Worm (Caenorhabditis elegans) whole organism, young adult: ENCODE data around the gene gmap-2.

ENCODE experiments used
- B0035.1 ChIP-seq: sonication (generic microtip); optimal IDR thresholded peaks from 2 replicates; lab custom pipeline; 2016; ENCODE audit warnings: missing genetic modification characterization, mild to moderate bottlenecking, missing compliant biosample characterization, missing genotype, missing genetic modification reagents
- B0336.3 ChIP-seq: fragments of 200-800 bp; sonication (Bioruptor generic); IDR thresholded peaks from 2 replicates; pipeline ENCODE4 v1.3.6; 2022; ENCODE audit warnings: missing genetic modification characterization, missing compliant biosample characterization
- C17E4.6 ChIP-seq: fragments of 200-800 bp; sonication (Bioruptor generic); IDR thresholded peaks from 2 replicates; pipeline ENCODE4 v1.3.6; 2022; ENCODE audit warnings: missing genetic modification reagents, missing genetic modification characterization, missing compliant biosample characterization
- F22D6.2 ChIP-seq: sonication (generic microtip); optimal IDR thresholded peaks from 2 replicates; lab custom pipeline; 2016; ENCODE audit warnings: mild to moderate bottlenecking, missing genetic modification characterization, missing compliant biosample characterization
- F23B12.7 ChIP-seq: sonication (generic microtip); optimal IDR thresholded peaks from 2 replicates; lab custom pipeline; 2017; ENCODE audit warnings: missing genetic modification characterization, mild to moderate bottlenecking, missing compliant biosample characterization, antibody characterized with exemption, moderate library complexity; ENCODE audit not compliant: insufficient read depth
- F52B5.7 ChIP-seq: sonication (generic microtip); optimal IDR thresholded peaks from 2 replicates; lab custom pipeline; 2016; ENCODE audit warnings: mild to moderate bottlenecking, missing genetic modification characterization, missing compliant biosample characterization
- F55B11.4 ChIP-seq: sonication (generic microtip); optimal IDR thresholded peaks from 2 replicates; lab custom pipeline; 2016; ENCODE audit warnings: missing compliant biosample characterization, missing genetic modification characterization, borderline replicate concordance; ENCODE audit not compliant: insufficient read depth
- F57C9.4 ChIP-seq: sonication (generic microtip); optimal IDR thresholded peaks from 2 replicates; lab custom pipeline; 2017; ENCODE audit warnings: mild to moderate bottlenecking, missing genetic modification characterization, missing compliant biosample characterization
- K11D2.4 ChIP-seq: fragments of 200-800 bp; sonication (Bioruptor generic); IDR thresholded peaks from 2 replicates; pipeline ENCODE4 v1.3.6; 2022; ENCODE audit warnings: missing genetic modification reagents, missing genetic modification characterization, missing compliant biosample characterization
- Y95B8A.8 ChIP-seq: fragments of 200-800 bp; sonication (Bioruptor generic); IDR thresholded peaks from 2 replicates; pipeline ENCODE4 v1.3.6; 2022; ENCODE audit warnings: missing genetic modification reagents, missing genetic modification characterization, missing compliant biosample characterization
- atf-7 ChIP-seq: sonication (generic microtip); optimal IDR thresholded peaks from 2 replicates; lab custom pipeline; 2017; ENCODE audit warnings: mild to moderate bottlenecking, missing genetic modification characterization, missing compliant biosample characterization
- attf-3 ChIP-seq: fragments of 200-800 bp; sonication (Bioruptor generic); conservative IDR thresholded peaks from 2 replicates; pipeline ENCODE4 v1.3.6; 2022; ENCODE audit warnings: missing genetic modification reagents, missing genetic modification characterization, missing compliant biosample characterization
- attf-6 ChIP-seq: fragments of 200-800 bp; sonication (Bioruptor generic); IDR thresholded peaks from 2 replicates; pipeline ENCODE4 v1.3.6; 2022; ENCODE audit warnings: missing genetic modification reagents, missing genetic modification characterization, missing compliant biosample characterization
- bed-1 ChIP-seq: fragments of 200-800 bp; sonication (Bioruptor generic); IDR thresholded peaks from 2 replicates; pipeline ENCODE4 v1.3.6; 2022; ENCODE audit warnings: missing genetic modification reagents, missing genetic modification characterization, missing compliant biosample characterization
- cebp-1 ChIP-seq, 2 experiments: fragments of 200-800 bp in 1 of 2; sonication (Bioruptor generic) in 1 of 2; sonication (generic microtip) in 1 of 2; IDR thresholded peaks in 1 of 2; optimal IDR thresholded peaks in 1 of 2; 2 replicates each; pipeline versions ENCODE4 v1.3.6 to Lab custom; 2017 to 2022; ENCODE audit warnings: missing compliant biosample characterization in 2 of 2, missing genetic modification characterization in 2 of 2, mild to moderate bottlenecking in 1 of 2, missing genetic modification reagents in 1 of 2, moderate library complexity in 1 of 2
- ceh-100 ChIP-seq: fragments of 200-800 bp; sonication (Bioruptor generic); IDR thresholded peaks from 2 replicates; pipeline ENCODE4 v1.3.6; 2022; ENCODE audit warnings: missing genetic modification reagents, missing genetic modification characterization, missing compliant biosample characterization
- ceh-79 ChIP-seq: sonication (generic microtip); optimal IDR thresholded peaks from 2 replicates; lab custom pipeline; 2017; ENCODE audit warnings: mild to moderate bottlenecking, missing genetic modification characterization, missing compliant biosample characterization
- dox-1 ChIP-seq: fragments of 200-800 bp; sonication (Bioruptor generic); IDR thresholded peaks from 2 replicates; pipeline ENCODE4 v1.3.6; 2022; ENCODE audit warnings: missing genetic modification reagents, missing genetic modification characterization, missing compliant biosample characterization
- efl-1 ChIP-seq: fragments of 150-350 bp; optimal IDR thresholded peaks from 2 replicates; lab custom pipeline; 2014; ENCODE audit warnings: missing biosample characterization, missing genetic modification reagents, missing genetic modification characterization
- egl-18 ChIP-seq: fragments of 200-800 bp; sonication (Bioruptor generic); IDR thresholded peaks from 2 replicates; pipeline ENCODE4 v1.3.6; 2022; ENCODE audit warnings: missing genetic modification reagents, missing genetic modification characterization, missing compliant biosample characterization
- egl-44 ChIP-seq: fragments of 200-800 bp; sonication (Bioruptor generic); IDR thresholded peaks from 2 replicates; pipeline ENCODE4 v1.3.6; 2022; ENCODE audit warnings: missing genetic modification reagents, missing genetic modification characterization, missing compliant biosample characterization
- ekl-4 ChIP-seq: fragments of 200-800 bp; sonication (Bioruptor generic); IDR thresholded peaks from 2 replicates; pipeline ENCODE4 v1.3.6; 2022; ENCODE audit warnings: missing genetic modification reagents, missing genetic modification characterization, missing compliant biosample characterization
- hmg-1.2 ChIP-seq: fragments of 200-800 bp; sonication (Bioruptor generic); IDR thresholded peaks from 2 replicates; pipeline ENCODE4 v1.3.6; 2022; ENCODE audit warnings: missing genetic modification reagents, missing genetic modification characterization, missing compliant biosample characterization
- lag-1 ChIP-seq: fragments of 200-800 bp; sonication (Bioruptor generic); IDR thresholded peaks from 2 replicates; pipeline ENCODE4 v1.3.6; 2022; ENCODE audit warnings: missing genetic modification reagents, missing genetic modification characterization, missing compliant biosample characterization
- lin-40 ChIP-seq: sonication (generic microtip); optimal IDR thresholded peaks from 2 replicates; lab custom pipeline; 2016; ENCODE audit warnings: missing genetic modification characterization, mild to moderate bottlenecking, missing compliant biosample characterization, missing genotype, missing genetic modification reagents
- lir-1 ChIP-seq: fragments of 200-800 bp; sonication (Bioruptor generic); conservative IDR thresholded peaks from 2 replicates; pipeline ENCODE4 v1.3.6; 2022; ENCODE audit warnings: missing genetic modification reagents, missing genetic modification characterization, missing compliant biosample characterization
- madf-6 ChIP-seq: fragments of 200-800 bp; sonication (Bioruptor generic); IDR thresholded peaks from 2 replicates; pipeline ENCODE4 v1.3.6; 2022; ENCODE audit warnings: missing genetic modification reagents, missing genetic modification characterization, missing compliant biosample characterization
- madf-8 ChIP-seq: fragments of 200-800 bp; sonication (Bioruptor generic); conservative IDR thresholded peaks from 2 replicates; pipeline ENCODE4 v1.3.6; 2022; ENCODE audit warnings: missing genetic modification reagents, missing genetic modification characterization, missing compliant biosample characterization
- mcd-1 ChIP-seq: fragments of 200-800 bp; sonication (Bioruptor generic); IDR thresholded peaks from 2 replicates; pipeline ENCODE4 v1.3.6; 2022; ENCODE audit warnings: missing genetic modification reagents, missing genetic modification characterization, missing compliant biosample characterization
- mes-4 ChIP-seq: sonication (generic microtip); optimal IDR thresholded peaks from 2 replicates; lab custom pipeline; 2016; ENCODE audit warnings: missing genotype, missing genetic modification characterization, missing compliant biosample characterization
- nfyb-1 ChIP-seq: fragments of 200-800 bp; sonication (Bioruptor generic); IDR thresholded peaks from 2 replicates; pipeline ENCODE4 v1.3.6; 2022; ENCODE audit warnings: missing genetic modification reagents, missing genetic modification characterization, missing compliant biosample characterization
- pbrm-1 ChIP-seq: fragments of 200-800 bp; sonication (Bioruptor generic); IDR thresholded peaks from 2 replicates; pipeline ENCODE4 v1.3.6; 2022; ENCODE audit warnings: missing genetic modification reagents, missing genetic modification characterization, missing compliant biosample characterization
- pha-4 ChIP-seq: fragments of 150-350 bp; sonication (generic microtip); optimal IDR thresholded peaks from 2 replicates; lab custom pipeline; 2014; ENCODE audit warnings: missing biosample characterization, missing genetic modification reagents, missing genetic modification characterization
- rcor-1 ChIP-seq: fragments of 200-800 bp; sonication (Bioruptor generic); IDR thresholded peaks from 2 replicates; pipeline ENCODE4 v1.3.6; 2022; ENCODE audit warnings: missing genetic modification reagents, missing genetic modification characterization, missing compliant biosample characterization
- rec-8 ChIP-seq, 2 experiments: sonication (generic microtip); optimal IDR thresholded peaks; 2 replicates each; lab custom pipeline; 2016; ENCODE audit warnings: mild to moderate bottlenecking in 2 of 2, missing genetic modification characterization in 2 of 2, missing genetic modification reagents in 2 of 2, missing genotype in 2 of 2, missing biosample characterization in 1 of 2, missing compliant biosample characterization in 1 of 2, moderate library complexity in 1 of 2
- rpc-1 ChIP-seq, 2 experiments: fragments of 150-350 bp in 1 of 2; sonication (generic microtip) in 1 of 2; optimal IDR thresholded peaks; 2 replicates each; lab custom pipeline; 2014 to 2018; ENCODE audit warnings: missing biosample characterization in 1 of 2, missing genetic modification characterization in 1 of 2, missing genetic modification reagents in 1 of 2, missing genotype in 1 of 2
- sdz-38 ChIP-seq: sonication (generic microtip); optimal IDR thresholded peaks from 2 replicates; lab custom pipeline; 2016; ENCODE audit warnings: missing genotype, missing genetic modification characterization, missing compliant biosample characterization
- sea-2 ChIP-seq: fragments of 200-800 bp; sonication (Bioruptor generic); IDR thresholded peaks from 2 replicates; pipeline ENCODE4 v1.3.6; 2022; ENCODE audit warnings: missing genetic modification characterization, missing compliant biosample characterization
- snpc-1.1 ChIP-seq: sonication (generic microtip); optimal IDR thresholded peaks from 2 replicates; lab custom pipeline; 2017; ENCODE audit warnings: missing genetic modification characterization, mild to moderate bottlenecking, missing compliant biosample characterization, antibody characterized with exemption, moderate library complexity, missing genotype, missing genetic modification reagents; ENCODE audit not compliant: insufficient read depth
- snpc-1.3 ChIP-seq: sonication (generic microtip); optimal IDR thresholded peaks from 2 replicates; lab custom pipeline; 2017; ENCODE audit warnings: missing genetic modification characterization, mild to moderate bottlenecking, missing compliant biosample characterization, antibody characterized with exemption, moderate library complexity, missing genotype, missing genetic modification reagents; ENCODE audit not compliant: insufficient read depth
- tbp1 ChIP-seq: fragments of 200-800 bp; sonication (Bioruptor generic); optimal IDR thresholded peaks from 2 replicates; lab custom pipeline; 2018; ENCODE audit warnings: mild to moderate bottlenecking, missing genetic modification characterization, missing compliant biosample characterization
- xnd-1 ChIP-seq: sonication (generic microtip); optimal IDR thresholded peaks from 2 replicates; lab custom pipeline; 2016; ENCODE audit warnings: missing genotype, missing genetic modification reagents, missing genetic modification characterization, missing compliant biosample characterization
- ztf-22 ChIP-seq: fragments of 200-800 bp; sonication (Bioruptor generic); optimal IDR thresholded peaks from 2 replicates; lab custom pipeline; 2018; ENCODE audit warnings: mild to moderate bottlenecking, missing genetic modification characterization, moderate library complexity, missing compliant biosample characterization
- ztf-28 ChIP-seq: fragments of 200-800 bp; sonication (Bioruptor generic); IDR thresholded peaks from 2 replicates; pipeline ENCODE4 v1.3.6; 2022; ENCODE audit warnings: missing genetic modification reagents, missing genetic modification characterization, missing compliant biosample characterization

The gmap-2 gene

DNA sequence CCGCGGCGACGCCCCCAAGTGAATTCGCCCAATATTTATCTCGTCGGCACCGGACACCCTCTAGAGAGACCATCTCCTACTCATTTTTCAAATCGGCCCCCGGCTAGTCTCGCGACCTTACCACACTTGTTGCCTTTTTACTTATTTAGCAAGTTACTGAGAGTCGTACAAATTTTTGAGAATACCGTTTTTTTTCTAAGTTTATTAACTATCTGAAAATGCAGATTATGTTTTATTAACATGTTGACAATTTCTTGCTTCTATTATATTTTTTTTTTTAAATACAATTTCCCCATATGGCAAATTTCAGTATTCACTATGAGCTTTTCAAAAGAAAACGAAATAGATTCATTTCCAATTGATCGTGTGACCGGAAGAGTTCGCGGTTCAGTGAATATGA, 33.7 kb upstream of the gmap-2 start, which contains the start of the genes F11C1.4 and F11C1.10:
Gene F11C1.4 (plus strand): TSS at position 301 of the 400 bp plus-strand sequence.
Gene F11C1.10 (plus strand): TSS at position 309 of the 400 bp plus-strand sequence.
- TF ChIP-seq nfyb-1 (GFP tag; lab: Robert Waterston, UW) (no peak), F22D6.2 (tag; lab: Kevin White, UChicago) (no peak), C17E4.6 (no peak), attf-6 (GFP tag; lab: Robert Waterston, UW) (no peak), F55B11.4 (tag; lab: Kevin White, UChicago) (no peak), mes-4 (no peak), egl-44 (GFP tag; lab: Robert Waterston, UW) (no peak), madf-8 (GFP tag; lab: Robert Waterston, UW) (no peak), K11D2.4 (GFP tag; lab: Robert Waterston, UW) (no peak), sea-2 (GFP tag; lab: Robert Waterston, UW) (no peak), atf-7 (tag; lab: Kevin White, UChicago) (no peak), snpc-1.3 (no peak), rpc-1 (optimal IDR thresholded peaks at IDR 0.05; lab: Kevin White, UChicago) (no peak), rpc-1 (tag; optimal IDR thresholded peaks at IDR 0.05; lab: Kevin White, UChicago) (no peak), snpc-1.1 (tag; lab: Kevin White, UChicago) (no peak)

- no peak for TF ChIP-seq sdz-38 (tag; lab: Kevin White, UChicago)
- 0 out of 2 replicates have a peak, but pooled peaks have one; percentile 28 for TF ChIP-seq B0336.3 (GFP tag; lab: Robert Waterston, UW)
- TF ChIP-seq efl-1 = peak; percentile 62
- no peak for TF ChIP-seq ceh-100
- no peak for TF ChIP-seq xnd-1 (tag; lab: Kevin White, UChicago)
- TF ChIP-seq B0035.1 = no peak
- no peak for TF ChIP-seq pha-4 (tag; lab: Kevin White, UChicago)
- TF ChIP-seq K11D2.4 (GFP tag; lab: Robert Waterston, UW) = 0 out of 2 replicates have a peak, but pooled peaks have one; percentile 27
- no peak for TF ChIP-seq rec-8 (tag; optimal IDR thresholded peaks at IDR 0.05; lab: Kevin White, UChicago)
- peak; percentile 97 for TF ChIP-seq mcd-1 (GFP tag; lab: Robert Waterston, UW)
- TF ChIP-seq lin-40 (tag; lab: Kevin White, UChicago) = peak; percentile 67
- 0 out of 2 replicates have a peak, but pooled peaks have one; percentile 32 for TF ChIP-seq pbrm-1
- TF ChIP-seq ztf-22 = no peak
- TF ChIP-seq ztf-28 = no peak
- TF ChIP-seq bed-1 (GFP tag; lab: Robert Waterston, UW) = no peak
- TF ChIP-seq tbp1 (GFP tag; lab: Kevin White, UChicago) = peak; percentile 9
- TF ChIP-seq F52B5.7 (tag; lab: Kevin White, UChicago) = no peak
- TF ChIP-seq ceh-79 = no peak
- TF ChIP-seq lir-1 = no peak
- TF ChIP-seq egl-18 (GFP tag; lab: Robert Waterston, UW) = no peak
- peak; percentile 92 for TF ChIP-seq hmg-1.2 (GFP tag; lab: Robert Waterston, UW)
- TF ChIP-seq F23B12.7 (tag; lab: Kevin White, UChicago) = peak; percentile 15
- TF ChIP-seq cebp-1 (GFP tag; IDR thresholded peaks at IDR 0.05; lab: Robert Waterston, UW) = peak; percentile 36; the same call in 1 of the 2 replicates
- peak; percentile 92 for TF ChIP-seq cebp-1 (tag; optimal IDR thresholded peaks at IDR 0.05; lab: Kevin White, UChicago)
- TF ChIP-seq ekl-4 (GFP tag; lab: Robert Waterston, UW) = no peak
- peak; percentile 30; the same call in 1 of the 2 replicates for TF ChIP-seq madf-6 (GFP tag; lab: Robert Waterston, UW)
- no peak for TF ChIP-seq Y95B8A.8 (GFP tag; lab: Robert Waterston, UW)
- TF ChIP-seq rcor-1 (GFP tag; lab: Robert Waterston, UW) = 0 out of 2 replicates have a peak, but pooled peaks have one; percentile 25
- TF ChIP-seq snpc-1.3 = no peak
- TF ChIP-seq dox-1 (GFP tag; lab: Robert Waterston, UW) = peak; percentile 72
- no peak for TF ChIP-seq F57C9.4 (tag; lab: Kevin White, UChicago)
- TF ChIP-seq lag-1 (GFP tag; lab: Robert Waterston, UW) = no peak
- TF ChIP-seq attf-3 (GFP tag; lab: Robert Waterston, UW) = 0 out of 2 replicates have a peak, but pooled peaks have one; percentile 12
- no peak for TF ChIP-seq atf-7 (tag; lab: Kevin White, UChicago)
Observed at ce11 chrX:12975595-12976089, 32.6 kb upstream of the gmap-2 start, which contains the start of gene ppk-3. ppk-3 (minus strand) TSS chrX:12975645.
